Fruit fly (Drosophila melanogaster) whole organism, wandering third instar larva: ENCODE measurements around the gene Kua.

Source experiments
- CG32264 ChIP-seq: fragments of 200-800 bp; sonication (Bioruptor generic); optimal IDR thresholded peaks from 2 replicates; lab custom pipeline; 2016; ENCODE audit warnings: missing biosample characterization, missing genetic modification characterization
- CG9705 ChIP-seq: fragments of 200-800 bp; sonication (Bioruptor generic); optimal IDR thresholded peaks from 2 replicates; lab custom pipeline; 2018; ENCODE audit warnings: missing biosample characterization, mild to moderate bottlenecking, missing genetic modification characterization
- CrebA ChIP-seq: fragments of 200-800 bp; sonication (Bioruptor generic); optimal IDR thresholded peaks from 2 replicates; lab custom pipeline; 2016; ENCODE audit warnings: missing biosample characterization, mild to moderate bottlenecking, missing genetic modification characterization, borderline replicate concordance
- Dfd ChIP-seq: fragments of >200 bp; optimal IDR thresholded peaks from 2 replicates; lab custom pipeline; 2017; ENCODE audit warnings: missing biosample characterization, missing genetic modification characterization
- Dif ChIP-seq: fragments of 200-275, 200-300 bp; sonication (Bioruptor generic); optimal IDR thresholded peaks from 2 replicates; lab custom pipeline; 2018; ENCODE audit warnings: missing biosample characterization, missing genetic modification characterization; ENCODE audit not compliant: partially characterized antibody
- GATAd ChIP-seq: sonication (Bioruptor generic); optimal IDR thresholded peaks from 2 replicates; lab custom pipeline; 2016; ENCODE audit warnings: missing biosample characterization, missing genetic modification characterization
- HLH106 ChIP-seq: fragments of 200-800 bp; optimal IDR thresholded peaks from 3 replicates; lab custom pipeline; 2019; ENCODE audit warnings: missing biosample characterization, mild to moderate bottlenecking, missing genetic modification characterization, moderate library complexity
- Hnf4 ChIP-seq: fragments of 200-800 bp; sonication (Bioruptor generic); optimal IDR thresholded peaks from 2 replicates; lab custom pipeline; 2016; ENCODE audit warnings: missing biosample characterization, mild to moderate bottlenecking, missing genetic modification characterization
- Hr78 ChIP-seq: fragments of >200 bp; optimal IDR thresholded peaks from 2 replicates; lab custom pipeline; 2017; ENCODE audit warnings: missing biosample characterization, missing genetic modification characterization
- Hr83 ChIP-seq: fragments of 200-300 bp; sonication (Bioruptor generic); optimal IDR thresholded peaks from 2 replicates; lab custom pipeline; 2016; ENCODE audit warnings: missing biosample characterization, mild to moderate bottlenecking, missing genetic modification characterization, moderate library complexity; ENCODE audit not compliant: poor library complexity, severe bottlenecking
- Jra ChIP-seq: sonication (Bioruptor generic); optimal IDR thresholded peaks from 2 replicates; lab custom pipeline; 2016; ENCODE audit warnings: missing biosample characterization, missing genetic modification characterization
- Mio ChIP-seq: sonication (Bioruptor generic); optimal IDR thresholded peaks from 2 replicates; lab custom pipeline; 2016; ENCODE audit warnings: missing biosample characterization, missing genetic modification characterization
- Myc ChIP-seq: fragments of >200 bp; optimal IDR thresholded peaks from 2 replicates; lab custom pipeline; 2017
- N ChIP-seq: fragments of >200 bp; optimal IDR thresholded peaks from 2 replicates; lab custom pipeline; 2018; ENCODE audit warnings: missing biosample characterization, missing external identifiers, missing genetic modification characterization
- OdsH ChIP-seq: fragments of 200-800 bp; sonication (Bioruptor generic); optimal IDR thresholded peaks from 2 replicates; lab custom pipeline; 2016; ENCODE audit warnings: missing biosample characterization, mild to moderate bottlenecking, missing genetic modification characterization
- Rel ChIP-seq, 2 experiments: fragments of 200-800 bp; sonication (Bioruptor generic) in 1 of 2; optimal IDR thresholded peaks; 2 replicates in 1 of 2; 3 replicates in 1 of 2; lab custom pipeline; 2016 to 2019; ENCODE audit warnings: mild to moderate bottlenecking in 2 of 2, missing biosample characterization in 2 of 2, missing genetic modification characterization in 2 of 2, moderate library complexity in 1 of 2
- Sp1 ChIP-seq: fragments of 200-800 bp; sonication (Bioruptor generic); optimal IDR thresholded peaks from 3 replicates; lab custom pipeline; 2019; ENCODE audit warnings: missing biosample characterization, mild to moderate bottlenecking, missing genetic modification characterization, moderate library complexity
- Vsx2 ChIP-seq: fragments of 200-300, 225-300 bp; sonication (Bioruptor generic); optimal IDR thresholded peaks from 2 replicates; lab custom pipeline; 2018; ENCODE audit warnings: missing biosample characterization, missing genetic modification characterization; ENCODE audit not compliant: partially characterized antibody
- br ChIP-seq: fragments of 200-800 bp; sonication (Bioruptor generic); optimal IDR thresholded peaks from 2 replicates; lab custom pipeline; 2016; ENCODE audit warnings: missing biosample characterization, missing genetic modification characterization
- brk ChIP-seq: fragments of 200-800 bp; sonication (Bioruptor generic); optimal IDR thresholded peaks from 2 replicates; lab custom pipeline; 2016; ENCODE audit warnings: missing biosample characterization, mild to moderate bottlenecking, missing genetic modification characterization
- dl ChIP-seq, 2 experiments: fragments of 175-275, 200-275 bp in 1 of 2; fragments of 200-275 bp in 1 of 2; sonication (Bioruptor generic); optimal IDR thresholded peaks; lab custom pipeline; 2018; ENCODE audit warnings: mild to moderate bottlenecking in 2 of 2, missing biosample characterization in 2 of 2, missing genetic modification characterization in 2 of 2, moderate library complexity in 2 of 2; ENCODE audit not compliant: partially characterized antibody in 2 of 2, insufficient read depth in 1 of 2
- dmrt93B ChIP-seq: fragments of 200-800 bp; sonication (Bioruptor generic); optimal IDR thresholded peaks from 2 replicates; lab custom pipeline; 2018; ENCODE audit warnings: missing biosample characterization, mild to moderate bottlenecking, missing genetic modification characterization
- ey ChIP-seq: fragments of 200-800 bp; sonication (Bioruptor generic); optimal IDR thresholded peaks from 2 replicates; lab custom pipeline; 2016; ENCODE audit warnings: missing biosample characterization, missing genetic modification characterization
- foxo ChIP-seq, 2 experiments: fragments of 200-800 bp; sonication (Bioruptor generic); optimal IDR thresholded peaks; 2 replicates in 1 of 2; 3 replicates in 1 of 2; lab custom pipeline; 2016 to 2017; ENCODE audit warnings: missing biosample characterization in 2 of 2, missing genetic modification characterization in 2 of 2
- fru ChIP-seq: fragments of 200-800 bp; sonication (Bioruptor generic); optimal IDR thresholded peaks from 3 replicates; lab custom pipeline; 2016; ENCODE audit warnings: missing biosample characterization, mild to moderate bottlenecking, missing genetic modification characterization
- h ChIP-seq: fragments of 200-800 bp; sonication (Bioruptor generic); optimal IDR thresholded peaks from 3 replicates; lab custom pipeline; 2016; ENCODE audit warnings: missing biosample characterization, mild to moderate bottlenecking, missing genetic modification characterization
- lola ChIP-seq: fragments of >200 bp; optimal IDR thresholded peaks from 2 replicates; lab custom pipeline; 2017; ENCODE audit warnings: missing biosample characterization, missing genetic modification characterization
- psq ChIP-seq: fragments of 200-800 bp; sonication (Bioruptor generic); optimal IDR thresholded peaks from 3 replicates; lab custom pipeline; 2017; ENCODE audit warnings: missing biosample characterization, mild to moderate bottlenecking, missing genetic modification characterization, moderate library complexity
- rgr ChIP-seq: fragments of 200-800 bp; sonication (Bioruptor generic); optimal IDR thresholded peaks from 3 replicates; lab custom pipeline; 2016; ENCODE audit warnings: missing biosample characterization, mild to moderate bottlenecking, missing genetic modification characterization
- sage ChIP-seq: fragments of 200-800 bp; sonication (Bioruptor generic); optimal IDR thresholded peaks from 2 replicates; lab custom pipeline; 2016; ENCODE audit warnings: missing biosample characterization, mild to moderate bottlenecking, missing genetic modification characterization
- sv ChIP-seq: fragments of 200-800 bp; sonication (Bioruptor generic); optimal IDR thresholded peaks from 3 replicates; lab custom pipeline; 2016; ENCODE audit warnings: missing biosample characterization, missing genetic modification characterization
- tai ChIP-seq: sonication (Bioruptor generic); optimal IDR thresholded peaks from 2 replicates; lab custom pipeline; 2016; ENCODE audit warnings: missing biosample characterization, missing genetic modification characterization
- usp ChIP-seq: fragments of >200 bp; optimal IDR thresholded peaks from 2 replicates; lab custom pipeline; 2017; ENCODE audit warnings: missing biosample characterization, missing genetic modification characterization
- woc ChIP-seq: sonication (Bioruptor generic); optimal IDR thresholded peaks from 2 replicates; lab custom pipeline; 2016; ENCODE audit warnings: missing biosample characterization, mild to moderate bottlenecking, missing genetic modification characterization

Gene Kua

DNA sequence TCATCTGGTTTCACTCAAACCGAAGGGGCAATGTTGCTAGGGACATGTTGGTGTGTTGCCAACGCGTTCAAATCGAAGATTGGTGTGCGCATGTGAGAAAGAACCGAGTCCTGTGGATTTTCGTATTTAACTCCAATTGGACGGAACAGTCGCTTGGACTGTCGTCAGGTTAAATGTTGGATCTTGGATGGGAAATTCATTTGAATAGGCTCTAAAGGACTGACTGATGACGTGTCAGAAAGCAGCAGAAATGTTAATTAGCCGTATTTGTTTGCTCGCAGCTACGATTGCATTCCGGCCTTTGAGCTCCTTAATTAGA, 23.8 kb downstream of the Kua start:
- TF ChIP-seq Hr78 (GFP tag; lab: Kevin White, UChicago) (no peak), psq (no peak), Rel (GFP tag; optimal IDR thresholded peaks at IDR 0.05; lab: Kevin White, UChicago) (no peak), Rel (tag; optimal IDR thresholded peaks at IDR 0.05; lab: Kevin White, UChicago) (no peak), Myc (lab: Kevin White, UChicago) (no peak), lola (GFP tag; lab: Kevin White, UChicago) (no peak), h (GFP tag; lab: Kevin White, UChicago) (no peak), dmrt93B (no peak), Mio (no peak), Jra (GFP tag; lab: Kevin White, UChicago) (no peak), sv (GFP tag; lab: Kevin White, UChicago) (no peak), Vsx2 (GFP tag; lab: Kevin White, UChicago) (no peak), usp (GFP tag; lab: Kevin White, UChicago) (no peak), sage (GFP tag; lab: Kevin White, UChicago) (no peak), woc (GFP tag; lab: Kevin White, UChicago) (no peak), tai (GFP tag; lab: Kevin White, UChicago) (no peak), dl (GFP tag; optimal IDR thresholded peaks at IDR 0.05; lab: Kevin White, UChicago; ENCODE audit: insufficient read depth in 1 of 2, partially characterized antibody in 2 of 2) (no peak), Sp1 (GFP tag; lab: Kevin White, UChicago) (no peak), Hnf4 (GFP tag; lab: Kevin White, UChicago) (no peak), Hr83 (no peak)
- TF ChIP-seq, all 38 proteins: peak for 0

DNA sequence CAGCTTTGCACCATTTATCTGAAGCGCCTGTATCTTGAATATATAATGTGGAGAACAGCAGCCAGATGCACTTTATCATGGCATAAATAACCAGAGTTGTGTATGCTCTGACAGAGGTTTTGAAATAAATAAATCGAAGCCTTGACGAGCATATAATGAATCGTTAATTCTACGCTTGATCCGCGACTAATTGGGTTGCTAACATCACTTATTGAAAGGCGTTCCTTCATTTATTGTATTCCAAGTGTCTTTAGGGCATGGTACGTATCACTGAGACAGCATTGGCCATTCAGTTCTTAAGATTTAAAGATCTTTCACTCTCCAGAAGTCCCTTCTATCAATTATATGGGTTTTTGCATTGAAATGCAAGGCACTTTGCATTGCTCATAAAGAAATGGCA, 37.4 kb downstream of the Kua start, which contains the start of gene CG10651:
Gene CG10651 (minus strand): TSS at position 101 of the 400 bp plus-strand sequence.
- no peak for TF ChIP-seq Hr78 (GFP tag; lab: Kevin White, UChicago)
- TF ChIP-seq psq = no peak
- TF ChIP-seq Dif = no peak
- no peak for TF ChIP-seq Hr83
- TF ChIP-seq CG9705 (GFP tag; lab: Kevin White, UChicago) = no peak
- TF ChIP-seq N (GFP tag; lab: Kevin White, UChicago) = no peak
- no peak for TF ChIP-seq fru
- no peak for TF ChIP-seq Hnf4 (GFP tag; lab: Kevin White, UChicago)
- TF ChIP-seq dmrt93B = no peak
- no peak for TF ChIP-seq h (GFP tag; lab: Kevin White, UChicago)
- no peak for TF ChIP-seq Mio
- TF ChIP-seq CrebA = no peak
- TF ChIP-seq OdsH (GFP tag; lab: Kevin White, UChicago) = no peak
- no peak for TF ChIP-seq br (GFP tag; lab: Kevin White, UChicago)
- no peak for TF ChIP-seq sv (GFP tag; lab: Kevin White, UChicago)
- TF ChIP-seq Myc (lab: Kevin White, UChicago) = no peak
- TF ChIP-seq usp (GFP tag; lab: Kevin White, UChicago) = no peak
- no peak for TF ChIP-seq Jra (GFP tag; lab: Kevin White, UChicago)
- TF ChIP-seq brk (GFP tag; lab: Kevin White, UChicago) = no peak
- TF ChIP-seq Vsx2 (GFP tag; lab: Kevin White, UChicago) = no peak

DNA sequence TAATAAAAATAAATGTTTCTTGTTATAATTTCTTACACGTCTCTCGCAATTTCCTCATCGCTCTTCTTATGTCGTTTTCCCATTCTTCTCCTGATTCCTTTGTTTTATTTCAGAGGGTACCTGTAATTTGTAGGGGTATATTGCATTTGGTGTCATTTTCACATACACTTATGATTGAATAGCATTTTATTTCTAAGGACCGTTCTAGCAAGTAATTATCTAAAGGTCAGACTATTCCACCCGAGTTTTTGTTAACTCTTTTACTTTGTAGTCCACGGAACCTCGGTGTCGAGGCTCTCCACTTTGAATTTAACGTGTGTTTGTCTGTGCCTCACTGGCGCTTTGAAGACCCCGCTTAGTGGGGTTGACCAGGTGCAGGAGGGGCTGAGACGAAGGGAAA, 48.8 kb downstream of the Kua start:
- TF ChIP-seq N (GFP tag; lab: Kevin White, UChicago) (no peak), Vsx2 (GFP tag; lab: Kevin White, UChicago) (no peak), woc (GFP tag; lab: Kevin White, UChicago) (no peak), lola (GFP tag; lab: Kevin White, UChicago) (no peak), Rel (GFP tag; optimal IDR thresholded peaks at IDR 0.05; lab: Kevin White, UChicago) (no peak), Rel (tag; optimal IDR thresholded peaks at IDR 0.05; lab: Kevin White, UChicago) (no peak), fru (peak; percentile 19), Dif (no peak), tai (GFP tag; lab: Kevin White, UChicago) (no peak), psq (no peak), br (GFP tag; lab: Kevin White, UChicago) (no peak), foxo (GFP tag; optimal IDR thresholded peaks at IDR 0.05; lab: Kevin White, UChicago) (peak in 1 of 2 experiments; percentile 31), h (GFP tag; lab: Kevin White, UChicago) (peak; percentile 8), Hr78 (GFP tag; lab: Kevin White, UChicago) (no peak), brk (GFP tag; lab: Kevin White, UChicago) (no peak), sv (GFP tag; lab: Kevin White, UChicago) (no peak), HLH106 (tag; lab: Kevin White, UChicago) (no peak), GATAd (no peak), rgr (GFP tag; lab: Kevin White, UChicago) (peak; percentile 12), CG32264 (no peak), dl (GFP tag; optimal IDR thresholded peaks at IDR 0.05; lab: Kevin White, UChicago; ENCODE audit: insufficient read depth in 1 of 2, partially characterized antibody in 2 of 2) (no peak), ey (GFP tag; lab: Kevin White, UChicago) (peak; percentile 39), CrebA (no peak), dmrt93B (no peak), sage (GFP tag; lab: Kevin White, UChicago) (no peak), Dfd (GFP tag; lab: Kevin White, UChicago) (no peak)
